Fruit fly (Drosophila melanogaster): ENCODE measurements around the gene mmm.

Gene mmm

DNA sequence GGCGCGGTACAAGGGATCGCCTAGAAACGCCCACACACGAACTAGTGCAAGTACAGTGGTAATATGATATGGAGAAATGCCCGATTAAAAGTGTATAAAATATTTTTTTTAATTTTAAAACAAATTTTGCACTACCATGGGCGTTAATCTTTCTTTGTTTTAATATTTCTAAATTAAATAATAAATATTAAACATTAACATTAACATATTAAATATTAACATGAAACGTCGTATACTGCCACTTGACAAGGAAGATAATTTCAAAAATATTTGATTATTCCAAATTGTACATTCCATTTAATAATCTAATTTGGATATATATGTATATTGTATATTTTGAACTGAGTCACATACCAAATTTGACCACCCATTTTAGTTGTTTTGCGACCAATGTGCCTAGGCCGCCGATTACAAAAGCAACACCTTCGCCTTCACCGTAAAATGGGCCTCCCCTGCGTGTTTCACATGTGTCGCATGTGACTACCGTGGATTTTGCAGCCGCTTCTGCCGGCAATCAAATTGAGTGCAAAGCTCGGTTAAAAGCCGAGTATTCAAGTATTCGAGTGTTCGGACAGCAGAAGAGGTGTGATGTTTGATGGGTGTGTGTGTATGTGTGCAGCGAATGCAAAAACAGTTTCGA is 9.0 kb downstream of the mmm start (continued):
- TF ChIP-seq CG14050 (GFP tag; IDR thresholded peaks at IDR 0.05): no peak
- TF ChIP-seq CG3163 (GFP tag; optimal IDR thresholded peaks at IDR 0.05): no peak
- no peak for TF ChIP-seq CG1792 (GFP tag; optimal IDR thresholded peaks at IDR 0.05)
- no peak for TF ChIP-seq toy (GFP tag; IDR thresholded peaks at IDR 0.05)
- TF ChIP-seq jumu (GFP tag; optimal IDR thresholded peaks at IDR 0.05): no peak
- peak; percentile 54 for TF ChIP-seq CG12391 (tag; optimal IDR thresholded peaks at IDR 0.05)
- TF ChIP-seq tna (GFP tag; IDR thresholded peaks at IDR 0.05; ENCODE audit: partially characterized antibody): no peak
- TF ChIP-seq CG17802 (tag; optimal IDR thresholded peaks at IDR 0.05): no peak
- TF ChIP-seq CG31441 (GFP tag; IDR thresholded peaks at IDR 0.05): peak; percentile 67
- no peak for TF ChIP-seq hb (GFP tag; IDR thresholded peaks at IDR 0.05; ENCODE audit: partially characterized antibody)
- TF ChIP-seq so (GFP tag; IDR thresholded peaks at IDR 0.05): 0 out of 3 replicates have a peak, but pooled peaks have one; percentile 10
- TF ChIP-seq Dp (GFP tag; optimal IDR thresholded peaks at IDR 0.05): no peak
- peak; percentile 12 for TF ChIP-seq trem (tag; optimal IDR thresholded peaks at IDR 0.05)
- no peak for TF ChIP-seq Deaf1 (tag; optimal IDR thresholded peaks at IDR 0.05)
- no peak for TF ChIP-seq abd-A (tag; optimal IDR thresholded peaks at IDR 0.05)
- TF ChIP-seq CG11695 (GFP tag; IDR thresholded peaks at IDR 0.05): peak; percentile 62; the same call in 2 of the 3 replicates
- peak; percentile 19 for TF ChIP-seq az2 (GFP tag; optimal IDR thresholded peaks at IDR 0.05)
- peak in 1 of 2 experiments; percentile 26 for TF ChIP-seq dpn (GFP tag; optimal IDR thresholded peaks at IDR 0.05)
- no peak for TF ChIP-seq CG31365 (tag; optimal IDR thresholded peaks at IDR 0.05)
- TF ChIP-seq CG6254 (GFP tag; optimal IDR thresholded peaks at IDR 0.05): peak; percentile 13
- TF ChIP-seq CG11247 (GFP tag; IDR thresholded peaks at IDR 0.05): no peak
- no peak for TF ChIP-seq tx (GFP tag; optimal IDR thresholded peaks at IDR 0.05)
- peak; percentile 69 for TF ChIP-seq CG10979 (tag; optimal IDR thresholded peaks at IDR 0.05)
- TF ChIP-seq sens (GFP tag): peak; percentile 59
- no peak for TF ChIP-seq CG12299 (tag; optimal IDR thresholded peaks at IDR 0.05)
- TF ChIP-seq CG11696 (GFP tag; IDR thresholded peaks at IDR 0.05): no peak
- TF ChIP-seq E2f2 (GFP tag; IDR thresholded peaks at IDR 0.05): no peak; the same call in 1 of the 2 replicates
- no peak for TF ChIP-seq CG18599 (GFP tag; optimal IDR thresholded peaks at IDR 0.05)
- TF ChIP-seq CG3407 (GFP tag; optimal IDR thresholded peaks at IDR 0.05): peak; percentile 51
- no peak for TF ChIP-seq trh (GFP tag; optimal IDR thresholded peaks at IDR 0.05)
- TF ChIP-seq ash1 (GFP tag; optimal IDR thresholded peaks at IDR 0.05): no peak
- TF ChIP-seq CoRest (tag; optimal IDR thresholded peaks at IDR 0.05): peak; percentile 54
- peak; percentile 64 for TF ChIP-seq CG7839 (tag; optimal IDR thresholded peaks at IDR 0.05)
- no peak for TF ChIP-seq Scr (GFP tag; IDR thresholded peaks at IDR 0.05; ENCODE audit: partially characterized antibody)
- TF ChIP-seq CG11504 (tag; optimal IDR thresholded peaks at IDR 0.05): peak; percentile 76
- no peak for TF ChIP-seq Mad (GFP tag; optimal IDR thresholded peaks at IDR 0.05)
- TF ChIP-seq jigr1 (GFP tag; IDR thresholded peaks at IDR 0.05): no peak
- TF ChIP-seq CG8765 (GFP tag; IDR thresholded peaks at IDR 0.05): no peak
- TF ChIP-seq prd (optimal IDR thresholded peaks at IDR 0.05): no peak
- TF ChIP-seq prd (GFP tag; IDR thresholded peaks at IDR 0.05): peak; percentile 52; the same call in 2 of the 3 replicates
- no peak for TF ChIP-seq CG30020 (tag; optimal IDR thresholded peaks at IDR 0.05)
- peak; percentile 9 for TF ChIP-seq CG17385 (GFP tag; optimal IDR thresholded peaks at IDR 0.05)
- no peak for TF ChIP-seq CG2116 (GFP tag; optimal IDR thresholded peaks at IDR 0.05)
- TF ChIP-seq Meics (GFP tag; optimal IDR thresholded peaks at IDR 0.05): no peak
- TF ChIP-seq cg (GFP tag; optimal IDR thresholded peaks at IDR 0.05): no peak
- no peak for TF ChIP-seq CG8478 (optimal IDR thresholded peaks at IDR 0.05)
- no peak for TF ChIP-seq dati (GFP tag; IDR thresholded peaks at IDR 0.05)
- TF ChIP-seq pan (optimal IDR thresholded peaks at IDR 0.05): no peak
- TF ChIP-seq pan (GFP tag; optimal IDR thresholded peaks at IDR 0.05 in 1 of 2, IDR thresholded peaks at IDR 0.05 in 1 of 2): no peak
- no peak for TF ChIP-seq maf-S (GFP tag; optimal IDR thresholded peaks at IDR 0.05)
- TF ChIP-seq kni (GFP tag; optimal IDR thresholded peaks at IDR 0.05): no peak

Data from whole organism, embryonic.